Fruit fly (Drosophila melanogaster) Kc167 (cell line): ENCODE measurements around the gene CG31787.

Source experiments
- Sin3A ChIP-seq: fragments of >200 bp; optimal IDR thresholded peaks from 2 replicates; lab custom pipeline; 2018; ENCODE audit warnings: missing external identifiers
- h ChIP-seq: fragments of >200 bp; optimal IDR thresholded peaks from 3 replicates; lab custom pipeline; 2018; ENCODE audit warnings: missing external identifiers
- insv ChIP-seq: fragments of >200 bp; optimal IDR thresholded peaks from 3 replicates; lab custom pipeline; 2018; ENCODE audit warnings: missing external identifiers
- psq ChIP-seq: fragments of >200 bp; optimal IDR thresholded peaks from 2 replicates; lab custom pipeline; 2017; ENCODE audit warnings: missing external identifiers
- ttk ChIP-seq: sonication (Bioruptor generic); optimal IDR thresholded peaks from 2 replicates; lab custom pipeline; 2017; ENCODE audit warnings: missing external identifiers

DNA sequence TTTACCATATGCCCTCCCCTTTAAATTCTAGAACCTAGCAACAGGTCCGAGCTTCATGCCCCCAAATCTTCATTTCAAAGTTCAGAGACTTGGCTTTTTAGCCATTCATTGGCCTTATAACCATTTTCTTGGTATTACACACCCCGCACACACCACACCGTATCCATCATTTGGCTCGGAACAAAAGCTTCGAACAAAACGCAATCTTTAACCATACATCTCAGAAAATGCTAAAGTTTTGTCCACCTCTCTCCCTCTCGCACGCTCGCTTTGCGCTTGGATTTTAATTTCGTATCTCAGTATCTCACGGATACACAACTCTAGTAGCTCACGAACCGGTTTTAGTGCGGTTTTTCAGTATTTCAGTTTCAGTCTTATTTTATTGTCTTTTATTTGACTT is 41.5 kb upstream of the CG31787 start:
- no peak for TF ChIP-seq Sin3A
- TF ChIP-seq psq (lab: Kevin White, UChicago) = no peak
- TF ChIP-seq h (lab: Kevin White, UChicago) = no peak
- no peak for TF ChIP-seq ttk (lab: Kevin White, UChicago)
- no peak for TF ChIP-seq insv (lab: Kevin White, UChicago)
